Worm (Caenorhabditis elegans): Measurements from ENCODE around the gene H13N06.2.

DNA sequence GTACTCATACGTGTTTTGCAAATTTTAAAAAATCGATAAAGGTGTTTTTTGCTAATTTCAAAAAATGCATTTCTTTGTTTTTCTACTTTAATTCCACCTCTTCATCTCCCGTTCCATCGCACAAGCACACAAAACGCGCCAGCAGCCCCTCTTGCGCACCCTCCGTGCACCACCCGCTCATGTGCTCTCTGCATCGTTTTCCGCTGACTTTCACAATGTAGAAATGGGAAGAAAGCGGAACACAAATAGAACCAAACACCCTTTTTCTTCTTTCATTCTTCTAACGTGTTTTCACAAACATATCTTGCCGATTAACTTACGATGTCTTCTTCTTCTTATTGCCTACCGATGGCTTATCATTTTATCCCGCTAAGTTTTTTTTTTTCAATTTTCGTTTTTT is 4.9 kb downstream of the H13N06.2 start:
- TF ChIP-seq scrt-1 (GFP tag; IDR thresholded peaks at IDR 0.05) (0 out of 2 replicates have a peak, but pooled peaks have one; percentile 22), hmbx-1 (tag; optimal IDR thresholded peaks at IDR 0.05) (no peak), ama-1 (optimal IDR thresholded peaks at IDR 0.05) (no peak), B0310.2 (tag; optimal IDR thresholded peaks at IDR 0.05) (peak; percentile 3), flt-1 (GFP tag; IDR thresholded peaks at IDR 0.05) (no peak; the same call in 1 of the 2 replicates), F13C5.2 (tag; optimal IDR thresholded peaks at IDR 0.05) (peak; percentile 77), hnd-1 (tag; optimal IDR thresholded peaks at IDR 0.05) (no peak), pes-1 (GFP tag; IDR thresholded peaks at IDR 0.05) (no peak; the same call in 1 of the 2 replicates), hmg-4 (GFP tag; optimal IDR thresholded peaks at IDR 0.05) (peak; percentile 57), ceh-36 (tag; optimal IDR thresholded peaks at IDR 0.05) (no peak), ceh-13 (GFP tag; optimal IDR thresholded peaks at IDR 0.05) (no peak)

Data from whole organism, early embryonic.